Worm (Caenorhabditis elegans): Measurements from ENCODE around the gene K08D9.2.

DNA sequence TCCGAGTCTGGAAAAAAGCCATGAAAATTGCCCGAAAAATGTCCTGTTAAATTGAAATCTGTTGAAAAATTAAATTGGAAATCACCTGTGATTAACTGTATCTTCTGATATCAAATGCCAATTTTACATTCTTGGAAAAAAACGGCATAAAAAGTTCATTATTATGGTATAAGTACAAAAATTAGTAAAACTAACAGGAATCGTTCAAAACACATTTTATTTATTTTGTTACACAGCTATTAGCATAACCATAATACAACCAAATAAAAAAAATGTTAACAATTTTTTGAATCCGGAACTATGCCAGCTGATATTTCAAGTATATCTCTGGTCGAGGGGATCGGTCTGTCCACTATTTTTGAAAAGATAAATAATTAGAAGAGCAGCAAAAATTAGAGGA, 3.1 kb downstream of the K08D9.2 start, which contains the start of gene K08D9.10:
- TF ChIP-seq zag-1 (tag; optimal IDR thresholded peaks at IDR 0.05) (no peak), fos-1 (tag; optimal IDR thresholded peaks at IDR 0.05) (no peak), egl-27 (tag; optimal IDR thresholded peaks at IDR 0.05) (no peak), ceh-82 (tag; optimal IDR thresholded peaks at IDR 0.05) (no peak), lin-13 (GFP tag; optimal IDR thresholded peaks at IDR 0.05) (no peak), lin-11 (tag; optimal IDR thresholded peaks at IDR 0.05) (no peak), R02D3.7 (tag; optimal IDR thresholded peaks at IDR 0.05) (no peak), dmd-4 (tag; optimal IDR thresholded peaks at IDR 0.05) (no peak), peb-1 (tag; optimal IDR thresholded peaks at IDR 0.05) (no peak), aly-2 (tag; optimal IDR thresholded peaks at IDR 0.05) (no peak)
